Worm (Caenorhabditis elegans) whole organism, midembryonic: ENCODE measurements around the gene T25B9.4.
"Not testable (repeated sequence)": the region's sequence is repeated elsewhere in the genome, so short reads cannot be mapped to it uniquely, and the experiment has no call there.

ENCODE experiments used
- T22C8.4 ChIP-seq: fragments of 200-800 bp; sonication (Bioruptor generic); IDR thresholded peaks from 2 replicates; pipeline ENCODE4 v1.3.6; 2022; ENCODE audit warnings: missing genetic modification characterization, missing compliant biosample characterization
- cog-1 ChIP-seq: sonication (generic microtip); optimal IDR thresholded peaks from 2 replicates; lab custom pipeline; 2016; ENCODE audit warnings: missing genetic modification characterization, missing compliant biosample characterization
- flt-1 ChIP-seq: fragments of 200-800 bp; sonication (Bioruptor generic); IDR thresholded peaks from 2 replicates; pipeline ENCODE4 v1.3.6; 2022; ENCODE audit warnings: missing genetic modification characterization, missing compliant biosample characterization
- klf-2 ChIP-seq: fragments of 200-800 bp; sonication (Bioruptor generic); conservative IDR thresholded peaks from 2 replicates; pipeline ENCODE4 v1.3.6; 2022; ENCODE audit warnings: missing genetic modification reagents, missing genetic modification characterization, missing compliant biosample characterization
- med-1 ChIP-seq: sonication (generic microtip); optimal IDR thresholded peaks from 2 replicates; lab custom pipeline; 2017; ENCODE audit warnings: missing genetic modification characterization, mild to moderate bottlenecking, missing compliant biosample characterization, antibody characterized with exemption, missing genetic modification reagents; ENCODE audit not compliant: insufficient read depth
- ref-1 ChIP-seq: fragments of 200-800 bp; sonication (Bioruptor generic); conservative IDR thresholded peaks from 2 replicates; pipeline ENCODE4 v1.3.6; 2022; ENCODE audit warnings: missing genetic modification reagents, missing genetic modification characterization, missing compliant biosample characterization
- tab-1 ChIP-seq: fragments of 200-800 bp; sonication (Bioruptor generic); IDR thresholded peaks from 2 replicates; pipeline ENCODE4 v1.3.6; 2022; ENCODE audit warnings: missing genetic modification characterization, missing compliant biosample characterization
- ztf-23 ChIP-seq: fragments of 200-800 bp; sonication (Bioruptor generic); IDR thresholded peaks from 2 replicates; pipeline ENCODE4 v1.3.6; 2022; ENCODE audit warnings: missing genetic modification reagents, missing genetic modification characterization, missing compliant biosample characterization
- ztf-29 ChIP-seq: fragments of 200-800 bp; sonication (Bioruptor generic); IDR thresholded peaks from 2 replicates; pipeline ENCODE4 v1.3.6; 2022; ENCODE audit warnings: missing genetic modification reagents, missing genetic modification characterization, missing compliant biosample characterization

The T25B9.4 gene

ce11 chrIV:10768146-10768636, 10.7 kb upstream of the T25B9.4 start, which contains the start of gene T25B9.8:
Gene T25B9.8 (minus strand): TSS chrIV:10768196.
- TF ChIP-seq ztf-29 (GFP tag; lab: Robert Waterston, UW) (no peak), cog-1 (tag; lab: Kevin White, UChicago) (no peak), ref-1 (GFP tag; lab: Robert Waterston, UW) (no peak), flt-1 (GFP tag; lab: Robert Waterston, UW) (no peak)

- TF ChIP-seq flt-1 (GFP tag; lab: Robert Waterston, UW) (no peak), tab-1 (GFP tag; lab: Robert Waterston, UW) (no peak), klf-2 (GFP tag; lab: Robert Waterston, UW) (no peak), T22C8.4 (GFP tag; lab: Robert Waterston, UW) (no peak), cog-1 (tag; lab: Kevin White, UChicago) (no peak), med-1 (no peak), ztf-23 (GFP tag; lab: Robert Waterston, UW) (no peak)
Observed at ce11 chrIV:10766071-10766470, 8.6 kb upstream of the T25B9.4 start.

- TF ChIP-seq flt-1 (GFP tag; lab: Robert Waterston, UW) = no peak
- TF ChIP-seq klf-2 (GFP tag; lab: Robert Waterston, UW) = no peak
Observed at ce11 chrIV:10765053-10765452, 7.5 kb upstream of the T25B9.4 start, which contains the start of gene T25B9.12. Gene T25B9.12 (plus strand): TSS chrIV:10765353.

ce11 chrIV:10764206-10764605, 6.7 kb upstream of the T25B9.4 start, which contains the start of gene T25B9.11:
Gene T25B9.11 (plus strand): TSS chrIV:10764506.
- no peak for TF ChIP-seq ref-1 (GFP tag; lab: Robert Waterston, UW)
- TF ChIP-seq med-1 = no peak
- TF ChIP-seq ztf-23 (GFP tag; lab: Robert Waterston, UW) = no peak
- no peak for TF ChIP-seq cog-1 (tag; lab: Kevin White, UChicago)
- no peak for TF ChIP-seq T22C8.4 (GFP tag; lab: Robert Waterston, UW)
- TF ChIP-seq klf-2 (GFP tag; lab: Robert Waterston, UW) = no peak
- TF ChIP-seq flt-1 (GFP tag; lab: Robert Waterston, UW) = no peak
- no peak for TF ChIP-seq tab-1 (GFP tag; lab: Robert Waterston, UW)
- TF ChIP-seq ztf-29 (GFP tag; lab: Robert Waterston, UW) = no peak

- TF ChIP-seq ztf-29 (GFP tag; lab: Robert Waterston, UW) (no peak), med-1 (no peak), klf-2 (GFP tag; lab: Robert Waterston, UW) (no peak), T22C8.4 (GFP tag; lab: Robert Waterston, UW) (no peak), tab-1 (GFP tag; lab: Robert Waterston, UW) (no peak), ztf-23 (GFP tag; lab: Robert Waterston, UW) (no peak), cog-1 (tag; lab: Kevin White, UChicago) (no peak), ref-1 (GFP tag; lab: Robert Waterston, UW) (no peak), flt-1 (GFP tag; lab: Robert Waterston, UW) (no peak)
Observed at ce11 chrIV:10761344-10761743, 3.8 kb upstream of the T25B9.4 start, which contains the start of gene ugt-54. Gene ugt-54 (plus strand): TSS chrIV:10761698.

- TF ChIP-seq ref-1 (GFP tag; lab: Robert Waterston, UW) (no peak), cog-1 (tag; lab: Kevin White, UChicago) (no peak), ztf-23 (GFP tag; lab: Robert Waterston, UW) (no peak), klf-2 (GFP tag; lab: Robert Waterston, UW) (no peak), ztf-29 (GFP tag; lab: Robert Waterston, UW) (no peak), flt-1 (GFP tag; lab: Robert Waterston, UW) (no peak), med-1 (no peak), T22C8.4 (GFP tag; lab: Robert Waterston, UW) (no peak), tab-1 (GFP tag; lab: Robert Waterston, UW) (no peak)
Observed at ce11 chrIV:10754685-10755084, 2.8 kb downstream of the T25B9.4 start, which contains the start of gene T25B9.5. Gene T25B9.5 (minus strand): TSS chrIV:10754785.

ce11 chrIV:10751740-10752139, 5.8 kb downstream of the T25B9.4 start, which contains the start of gene T25B9.2:
Gene T25B9.2 (minus strand): TSS chrIV:10751840.
- TF ChIP-seq flt-1, klf-2, T22C8.4 (GFP tag; lab: Robert Waterston, UW): not testable (repeated sequence)

ce11 chrIV:10750041-10750440, 7.5 kb downstream of the T25B9.4 start, which contains the start of gene T25B9.1:
Gene T25B9.1 (minus strand): TSS chrIV:10750141.
- no peak for TF ChIP-seq tab-1 (GFP tag; lab: Robert Waterston, UW)
- TF ChIP-seq cog-1 (tag; lab: Kevin White, UChicago) = no peak
- no peak for TF ChIP-seq ztf-23 (GFP tag; lab: Robert Waterston, UW)
- TF ChIP-seq T22C8.4 (GFP tag; lab: Robert Waterston, UW) = no peak
- no peak for TF ChIP-seq klf-2 (GFP tag; lab: Robert Waterston, UW)
- no peak for TF ChIP-seq flt-1 (GFP tag; lab: Robert Waterston, UW)
- TF ChIP-seq ref-1 (GFP tag; lab: Robert Waterston, UW) = no peak
- no peak for TF ChIP-seq med-1
- TF ChIP-seq ztf-29 (GFP tag; lab: Robert Waterston, UW) = no peak

ce11 chrIV:10745332-10745731, 12.2 kb downstream of the T25B9.4 start:
- TF ChIP-seq med-1 (no peak), ztf-23 (GFP tag; lab: Robert Waterston, UW) (no peak), ztf-29 (GFP tag; lab: Robert Waterston, UW) (no peak), T22C8.4 (GFP tag; lab: Robert Waterston, UW) (no peak), cog-1 (tag; lab: Kevin White, UChicago) (no peak), klf-2 (GFP tag; lab: Robert Waterston, UW) (no peak), tab-1 (GFP tag; lab: Robert Waterston, UW) (no peak), flt-1 (GFP tag; lab: Robert Waterston, UW) (no peak), ref-1 (GFP tag; lab: Robert Waterston, UW) (no peak)
